Fruit fly (Drosophila melanogaster) ovary, adult (tissue): ENCODE measurements around the gene yps.
A peak's percentile ranks its signal among the peaks of the same experiment; 100 is the strongest.

Experiments
- CG17801 ChIP-seq: fragments of 200-800 bp; optimal IDR thresholded peaks from 2 replicates; lab custom pipeline; 2019; ENCODE audit warnings: missing biosample characterization, mild to moderate bottlenecking, missing genetic modification characterization, moderate library complexity; ENCODE audit not compliant: partially characterized antibody

Gene yps

DNA sequence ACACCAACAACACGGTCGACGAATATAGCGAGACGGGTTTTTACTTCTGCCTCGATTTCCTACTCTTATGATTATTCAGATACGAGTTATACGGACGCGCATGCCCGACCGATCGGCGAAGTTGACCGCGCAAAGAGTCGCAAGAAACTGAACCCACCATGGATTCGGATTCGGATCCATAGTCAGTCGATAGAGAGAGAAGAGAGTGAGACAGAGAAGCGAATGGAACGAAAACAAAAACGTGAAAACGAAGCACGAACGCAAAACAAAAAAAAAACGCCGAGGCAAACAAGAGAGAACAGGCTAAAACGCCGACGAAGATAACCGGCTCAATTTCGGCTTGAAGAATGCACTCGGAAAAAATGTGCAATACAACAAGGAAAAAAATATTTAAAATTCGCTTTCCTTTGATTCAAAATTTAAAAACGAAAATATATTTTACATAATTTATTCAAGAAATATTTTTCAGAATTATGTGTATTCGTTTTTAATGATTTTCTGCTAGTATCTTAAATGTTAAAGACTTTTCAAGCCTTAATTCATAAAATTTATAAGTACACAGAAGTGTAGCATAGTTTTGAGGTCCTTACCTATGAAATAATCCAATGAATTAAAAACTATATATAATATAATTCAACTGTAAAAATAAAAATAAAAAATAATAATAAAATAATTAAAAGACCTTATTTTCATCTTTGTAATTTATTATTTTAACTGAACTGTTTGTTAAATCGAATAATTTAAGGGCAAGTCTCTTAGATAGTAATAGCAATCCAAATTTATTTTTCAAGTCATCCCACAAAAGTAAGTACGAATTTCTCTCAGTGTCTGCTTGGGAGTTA lies 43.0 kb downstream of the yps start, which contains the start of gene Sema5c:
Sema5c (minus strand) TSS at position 152 of the 842 bp plus-strand sequence.
- peak; percentile 18 for TF ChIP-seq CG17801 (GFP tag; lab: Kevin White, UChicago)

DNA sequence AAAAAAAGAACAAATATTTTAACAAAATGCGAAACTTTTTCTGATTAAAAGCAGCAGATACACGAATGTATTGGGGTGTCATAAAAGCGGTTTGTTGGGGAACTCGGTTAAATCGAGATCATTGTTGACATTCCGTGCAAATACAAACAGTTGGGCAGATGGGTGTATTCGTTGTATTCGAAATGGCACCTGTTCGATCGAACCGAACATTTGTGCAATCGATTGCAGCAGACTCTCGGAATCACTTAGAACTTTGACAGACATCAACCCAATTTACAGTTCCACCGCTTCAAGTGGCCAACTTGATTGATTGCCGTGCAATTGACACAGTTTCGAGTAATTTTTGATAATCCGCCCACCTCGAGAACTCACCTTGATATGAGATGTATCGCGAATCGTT lies 44.5 kb downstream of the yps start:
- TF ChIP-seq CG17801 (GFP tag; lab: Kevin White, UChicago) = no peak

DNA sequence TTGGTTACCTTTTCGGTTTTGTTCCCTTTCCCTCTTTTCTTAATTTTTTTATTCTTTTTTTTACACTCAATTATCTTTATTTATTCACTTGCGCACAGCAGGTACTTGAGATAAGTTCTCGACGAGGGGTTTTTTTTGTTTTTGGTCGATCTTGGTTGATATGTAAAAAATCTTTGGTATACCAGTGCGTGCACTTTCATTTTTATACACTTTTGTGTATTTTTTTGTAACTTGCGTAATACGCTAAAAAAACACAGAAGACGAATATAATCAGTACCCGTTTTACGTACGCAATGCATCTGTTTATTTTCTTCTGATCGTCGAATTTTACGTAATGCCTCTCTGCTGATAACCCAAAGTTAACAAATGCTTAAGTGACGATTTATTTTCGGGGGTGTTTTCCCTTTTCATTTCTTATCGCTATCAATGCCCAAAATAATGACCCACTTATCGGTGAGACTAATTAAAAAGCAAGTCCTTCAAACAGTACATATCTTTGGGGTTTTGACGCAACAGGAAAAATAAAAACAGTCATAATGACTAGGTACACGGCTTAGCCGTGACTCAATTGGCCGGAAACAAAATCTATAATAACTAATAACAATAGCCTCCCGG lies 45.5 kb downstream of the yps start:
- no peak for TF ChIP-seq CG17801 (GFP tag; lab: Kevin White, UChicago)

DNA sequence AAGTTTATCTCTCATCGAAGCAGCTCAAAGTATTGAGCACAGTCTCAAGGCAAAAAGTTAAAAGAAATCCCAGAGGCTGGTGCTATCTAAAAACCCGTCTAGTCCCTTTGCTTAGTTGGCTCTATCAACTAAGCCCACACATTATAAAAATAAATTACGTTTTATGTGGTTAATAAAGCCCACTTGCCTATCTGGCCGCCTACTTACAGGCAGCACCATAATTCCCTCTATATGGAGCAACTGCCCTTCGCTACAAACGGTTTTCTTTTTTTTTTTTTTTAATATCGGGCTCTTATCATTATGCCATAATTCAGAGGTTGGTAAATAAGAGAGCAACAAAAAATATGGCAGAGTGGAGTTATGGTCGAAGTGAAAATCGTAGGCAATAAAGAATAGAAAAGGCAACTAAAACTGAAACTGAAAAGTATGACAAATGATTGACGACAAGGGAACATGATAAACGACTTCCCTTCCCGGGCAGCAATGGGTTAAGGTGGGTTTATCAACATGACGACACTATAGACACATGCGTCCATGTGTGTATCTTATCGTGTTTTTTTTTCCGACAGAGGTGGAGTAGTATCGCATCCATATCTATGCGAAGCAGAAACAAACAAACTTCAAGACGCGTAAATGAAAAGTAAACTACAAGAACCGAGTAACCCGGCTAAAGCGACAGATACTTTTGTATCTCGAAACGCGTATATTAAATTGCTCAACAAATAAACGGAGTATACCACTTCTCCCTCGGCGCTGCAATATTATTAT lies 46.2 kb downstream of the yps start:
- TF ChIP-seq CG17801 (GFP tag; lab: Kevin White, UChicago) = no peak

DNA sequence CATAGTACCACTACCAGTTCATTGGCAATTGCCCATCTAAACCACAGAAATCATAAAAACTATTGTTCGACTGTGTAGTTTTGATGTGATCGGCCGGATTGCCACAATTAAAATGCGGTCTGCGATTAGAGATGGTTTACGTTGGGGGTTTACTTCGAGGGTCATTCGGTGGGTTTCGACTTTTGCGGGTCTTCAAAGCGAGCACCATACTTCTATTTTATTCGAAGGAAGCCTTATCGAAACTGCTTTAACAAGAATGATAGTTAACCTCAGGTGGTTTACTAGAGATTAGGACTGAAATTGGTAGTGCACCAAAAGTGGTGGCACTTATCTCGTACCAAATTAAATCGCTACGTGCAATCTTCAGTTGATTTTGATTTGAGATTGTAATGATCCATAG lies 47.0 kb downstream of the yps start:
- no peak for TF ChIP-seq CG17801 (GFP tag; lab: Kevin White, UChicago)

DNA sequence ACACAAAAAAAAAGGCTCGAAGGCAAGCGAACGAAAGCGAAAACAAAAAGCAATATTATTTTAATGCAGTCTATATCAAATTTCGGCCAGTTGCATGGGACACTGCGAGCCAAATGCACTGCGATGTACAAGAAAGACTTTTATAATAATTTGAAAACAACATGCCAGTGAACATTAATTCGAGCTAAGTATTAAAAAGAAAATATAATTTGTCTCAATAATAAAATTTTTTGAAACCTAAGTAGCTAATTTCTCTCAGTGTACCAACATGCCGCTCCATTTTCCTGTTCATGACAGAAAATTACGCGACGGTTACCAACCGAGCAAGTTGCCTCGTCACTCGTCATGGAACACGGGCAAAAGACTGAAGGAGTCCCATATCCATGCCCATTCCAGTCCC lies 47.6 kb downstream of the yps start:
- peak; percentile 46 for TF ChIP-seq CG17801 (GFP tag; lab: Kevin White, UChicago)

DNA sequence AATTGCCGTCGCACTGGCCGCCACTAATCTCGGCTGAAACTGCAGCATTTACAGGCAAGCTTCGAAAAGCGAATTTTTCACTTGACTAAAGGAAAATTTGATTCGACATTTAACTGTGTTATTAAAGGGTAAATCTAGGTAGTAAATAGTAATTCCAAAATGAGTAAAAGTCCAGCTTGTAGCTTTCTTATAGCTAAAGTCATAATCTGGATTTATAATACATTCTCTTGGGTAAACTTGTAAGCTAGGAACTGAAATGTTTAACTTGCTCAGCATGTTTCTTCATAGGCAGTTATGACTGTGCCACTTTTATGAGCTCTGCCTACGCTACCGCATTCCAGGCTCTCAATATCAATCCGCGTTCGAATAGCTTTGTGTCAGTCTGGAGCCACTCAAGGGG lies 48.6 kb downstream of the yps start:
- TF ChIP-seq CG17801 (GFP tag; lab: Kevin White, UChicago) = no peak

DNA sequence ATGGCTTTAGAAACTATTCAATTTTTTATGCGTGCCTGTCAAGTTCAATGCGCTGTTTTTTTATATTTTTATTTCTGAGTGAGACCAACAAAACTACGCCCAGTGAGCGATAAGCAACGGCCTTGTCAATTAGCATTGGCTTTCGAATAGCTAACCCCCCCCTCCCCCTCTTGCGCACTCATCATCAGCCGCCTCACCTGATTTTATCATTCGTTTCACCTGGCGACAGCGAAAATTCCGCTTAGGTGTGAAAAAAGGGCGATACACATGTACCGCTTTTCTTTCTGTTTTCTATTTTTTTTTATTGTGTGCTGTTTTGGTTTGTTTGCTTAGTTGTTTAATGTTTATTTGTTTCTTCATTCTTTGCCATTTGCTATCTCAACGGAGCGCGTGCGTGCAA lies 50.0 kb downstream of the yps start:
- TF ChIP-seq CG17801 (GFP tag; lab: Kevin White, UChicago) = peak; percentile 66

DNA sequence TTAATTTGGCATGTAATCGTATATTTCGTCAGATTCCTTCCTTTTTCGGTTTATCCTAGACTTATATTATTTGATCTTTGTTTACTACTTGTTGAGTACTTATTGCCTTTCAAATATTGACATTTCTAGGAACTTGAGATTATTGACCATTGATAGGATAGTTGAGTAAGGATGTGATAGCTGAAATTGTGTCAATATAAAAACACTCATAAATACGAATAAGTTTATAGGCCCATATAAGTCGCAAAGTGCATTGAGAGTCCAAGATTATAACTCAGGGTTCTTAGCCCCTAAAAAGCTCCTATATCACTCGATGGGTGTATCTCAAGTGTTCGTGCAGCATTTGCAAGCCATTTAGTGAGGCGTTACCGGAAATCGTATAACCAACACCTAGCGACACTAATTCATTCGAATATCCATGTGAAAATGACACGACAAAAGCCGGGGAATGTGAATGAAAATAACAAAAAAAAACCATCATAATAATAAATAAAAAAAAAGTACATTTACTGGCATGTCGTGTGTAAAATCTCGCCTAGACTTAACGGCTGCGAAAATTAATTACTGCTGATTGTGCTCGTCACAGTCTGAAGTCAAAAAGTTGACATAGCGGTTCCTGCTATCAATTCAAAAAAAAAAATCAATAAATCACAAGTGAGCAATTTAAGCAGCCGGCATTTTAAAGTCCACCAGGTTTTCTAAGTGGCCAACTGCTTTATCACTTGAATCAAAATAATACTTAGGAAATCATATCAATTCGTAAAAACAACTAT lies 50.9 kb downstream of the yps start:
- no peak for TF ChIP-seq CG17801 (GFP tag; lab: Kevin White, UChicago)

DNA sequence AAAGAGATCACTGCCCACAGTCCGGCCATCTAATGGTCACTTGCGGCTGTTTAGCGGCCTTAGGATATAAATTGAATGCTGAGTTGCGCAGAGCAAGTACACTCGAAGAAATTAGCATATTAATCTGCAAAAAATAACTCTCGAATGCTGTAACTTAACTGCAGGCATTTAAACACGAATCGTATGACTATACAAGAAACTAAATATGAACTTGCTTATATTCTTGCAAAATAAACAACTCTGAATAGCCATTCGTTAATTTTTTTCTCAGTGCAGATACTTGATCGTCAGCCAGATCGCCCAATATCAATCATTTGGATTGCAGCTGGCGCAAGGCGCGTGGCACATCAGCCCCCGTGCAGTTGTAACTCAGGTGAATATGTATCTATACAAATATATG lies 51.9 kb downstream of the yps start:
- no peak for TF ChIP-seq CG17801 (GFP tag; lab: Kevin White, UChicago)

DNA sequence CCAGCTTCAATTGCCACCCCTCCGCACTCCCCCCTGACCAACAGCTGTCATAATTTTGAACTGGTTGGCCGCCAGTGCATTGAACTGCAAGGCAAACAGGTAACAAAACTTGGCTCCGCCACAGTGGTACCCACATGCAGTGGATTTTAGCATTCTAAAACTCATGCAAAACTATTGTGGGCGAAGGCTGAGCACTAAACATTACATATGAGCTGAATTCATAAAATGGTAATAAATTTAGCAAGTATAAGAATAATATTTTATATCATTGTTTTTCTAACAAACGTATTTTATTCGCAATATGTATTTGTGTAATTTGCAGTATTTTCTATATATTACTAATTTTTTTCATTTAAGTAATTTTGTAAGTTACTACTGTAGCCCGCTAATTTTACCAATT lies 52.6 kb downstream of the yps start:
- TF ChIP-seq CG17801 (GFP tag; lab: Kevin White, UChicago) = no peak
